Fruit fly (Drosophila melanogaster) whole organism, pupa: ENCODE data around the gene CG13398.
A peak's percentile ranks its signal among the peaks of the same experiment; 100 is the strongest.

Experiments used
- CG10348 ChIP-seq: fragments of 200-800 bp; sonication (Bioruptor generic); IDR thresholded peaks from 2 replicates; pipeline ENCODE4 v1.3.6; 2022; ENCODE audit warnings: missing biosample characterization, missing genetic modification characterization
- CG12605 ChIP-seq: fragments of 200-800 bp; sonication (Bioruptor generic); IDR thresholded peaks from 2 replicates; pipeline ENCODE4 v1.3.6; 2022; ENCODE audit warnings: missing biosample characterization, missing genetic modification characterization
- CG13204 ChIP-seq: fragments of 200-800 bp; sonication (Bioruptor generic); optimal IDR thresholded peaks from 2 replicates; lab custom pipeline; 2018; ENCODE audit warnings: missing biosample characterization, mild to moderate bottlenecking, missing genetic modification characterization, moderate library complexity
- CG14655 ChIP-seq: fragments of 200-800 bp; sonication (Bioruptor generic); optimal IDR thresholded peaks from 3 replicates; lab custom pipeline; 2017; ENCODE audit warnings: mild to moderate bottlenecking, missing biosample characterization, missing genetic modification reagents, missing genetic modification characterization
- CG15710 ChIP-seq: fragments of 200-800 bp; sonication (Bioruptor generic); optimal IDR thresholded peaks from 2 replicates; lab custom pipeline; 2018; ENCODE audit warnings: missing biosample characterization, mild to moderate bottlenecking, missing genetic modification characterization, moderate library complexity
- CG17806 ChIP-seq: fragments of 200-800 bp; sonication (Bioruptor generic); optimal IDR thresholded peaks from 2 replicates; lab custom pipeline; 2018; ENCODE audit warnings: missing biosample characterization, mild to moderate bottlenecking, missing genetic modification characterization, moderate library complexity
- CG32121 ChIP-seq: fragments of 200-800 bp; sonication (Bioruptor generic); IDR thresholded peaks from 2 replicates; pipeline ENCODE4 v1.3.6; 2022; ENCODE audit warnings: missing biosample characterization, missing genetic modification characterization
- CG34367 ChIP-seq: fragments of 200-800 bp; sonication (Bioruptor generic); optimal IDR thresholded peaks from 2 replicates; lab custom pipeline; 2018; ENCODE audit warnings: missing biosample characterization, mild to moderate bottlenecking, missing genetic modification characterization
- CG4496 ChIP-seq: fragments of 200-800 bp; sonication (Bioruptor generic); IDR thresholded peaks from 3 replicates; pipeline ENCODE4 v1.3.6; 2022; ENCODE audit warnings: missing biosample characterization, missing genetic modification characterization
- CG8159 ChIP-seq: fragments of 200-800 bp; sonication (Bioruptor generic); optimal IDR thresholded peaks from 3 replicates; lab custom pipeline; 2018; ENCODE audit warnings: missing biosample characterization, mild to moderate bottlenecking, missing genetic modification characterization, moderate library complexity
- CG8301 ChIP-seq: fragments of 200-800 bp; sonication (Bioruptor generic); optimal IDR thresholded peaks from 2 replicates; lab custom pipeline; 2018; ENCODE audit warnings: missing biosample characterization, mild to moderate bottlenecking, missing genetic modification characterization
- CG9948 ChIP-seq: fragments of 200-800 bp; sonication (Bioruptor generic); optimal IDR thresholded peaks from 2 replicates; lab custom pipeline; 2018; ENCODE audit warnings: missing biosample characterization, mild to moderate bottlenecking, missing genetic modification characterization, moderate library complexity
- D1 ChIP-seq: fragments of 200-800 bp; sonication (Bioruptor generic); optimal IDR thresholded peaks from 2 replicates; lab custom pipeline; 2018; ENCODE audit warnings: missing biosample characterization, mild to moderate bottlenecking, missing genetic modification characterization, moderate library complexity
- EcR ChIP-seq: fragments of 200-800 bp; sonication (Bioruptor generic); optimal IDR thresholded peaks from 3 replicates; lab custom pipeline; 2019; ENCODE audit warnings: missing biosample characterization, missing genetic modification characterization, mild to moderate bottlenecking, moderate library complexity, missing genetic modification reagents
- Ets98B ChIP-seq: fragments of 200-800 bp; sonication (Bioruptor generic); IDR thresholded peaks from 2 replicates; pipeline ENCODE4 v1.3.6; 2022; ENCODE audit warnings: missing biosample characterization, missing genetic modification characterization
- Pif1A ChIP-seq: fragments of 200-800 bp; sonication (Bioruptor generic); optimal IDR thresholded peaks from 3 replicates; lab custom pipeline; 2016; ENCODE audit warnings: missing biosample characterization, missing genetic modification characterization
- Pif1B ChIP-seq: fragments of 200-800 bp; sonication (Bioruptor generic); optimal IDR thresholded peaks from 3 replicates; lab custom pipeline; 2016; ENCODE audit warnings: missing biosample characterization, missing genetic modification characterization
- Snoo ChIP-seq: fragments of 200-800 bp; sonication (Bioruptor generic); optimal IDR thresholded peaks from 3 replicates; lab custom pipeline; 2017; ENCODE audit warnings: missing biosample characterization, mild to moderate bottlenecking, missing genetic modification characterization, inconsistent platforms
- fd96Ca ChIP-seq: fragments of 200-800 bp; sonication (Bioruptor generic); IDR thresholded peaks from 3 replicates; pipeline ENCODE4 v1.3.6; 2022; ENCODE audit warnings: missing biosample characterization, missing genetic modification characterization
- gl ChIP-seq: fragments of 200-800 bp; sonication (Bioruptor generic); optimal IDR thresholded peaks from 2 replicates; lab custom pipeline; 2018; ENCODE audit warnings: missing biosample characterization, mild to moderate bottlenecking, missing genetic modification characterization
- rn ChIP-seq: fragments of 200-800 bp; sonication (Bioruptor generic); IDR thresholded peaks from 2 replicates; pipeline ENCODE4 v1.3.6; 2022; ENCODE audit warnings: missing biosample characterization, missing genetic modification characterization

CG13398 gene

dm6 chr2L:8423460-8424089 lies 8.5 kb upstream of the CG13398 start:
- TF ChIP-seq Pif1A (GFP tag; lab: Kevin White, UChicago) (peak; percentile 16), CG15710 (tag; lab: Kevin White, UChicago) (peak; percentile 4), CG8159 (tag; lab: Kevin White, UChicago) (peak; percentile 30), Pif1B (GFP tag; lab: Kevin White, UChicago) (peak; percentile 24), gl (tag; lab: Kevin White, UChicago) (no peak), Ets98B (GFP tag; lab: Robert Waterston, UW) (no peak)

dm6 chr2L:8423047-8423446 lies 8.0 kb upstream of the CG13398 start:
- TF ChIP-seq CG12605 (GFP tag; lab: Robert Waterston, UW) = no peak
- TF ChIP-seq EcR (GFP tag; lab: Kevin White, UChicago) = no peak
- no peak; the same call in 2 of the 3 replicates for TF ChIP-seq fd96Ca (GFP tag; lab: Robert Waterston, UW)
- TF ChIP-seq CG34367 = no peak
- TF ChIP-seq Snoo = no peak
- no peak for TF ChIP-seq rn (GFP tag; lab: Robert Waterston, UW)
- TF ChIP-seq CG10348 (GFP tag; lab: Robert Waterston, UW) = no peak

- TF ChIP-seq CG15710 (tag; lab: Kevin White, UChicago) = no peak
Measured at dm6 chr2L:8421717-8422116, 6.7 kb upstream of the CG13398 start.

- TF ChIP-seq CG9948 (tag; lab: Kevin White, UChicago) (no peak), Snoo (no peak), CG34367 (peak; percentile 43), CG14655 (GFP tag; lab: Kevin White, UChicago) (peak; percentile 22), EcR (GFP tag; lab: Kevin White, UChicago) (peak; percentile 31), rn (GFP tag; lab: Robert Waterston, UW) (no peak), CG32121 (GFP tag; lab: Robert Waterston, UW) (no peak), CG12605 (GFP tag; lab: Robert Waterston, UW) (peak; percentile 36; the same call in 1 of the 2 replicates), Ets98B (GFP tag; lab: Robert Waterston, UW) (no peak), CG15710 (tag; lab: Kevin White, UChicago) (peak; percentile 11), D1 (no peak), CG4496 (GFP tag; lab: Robert Waterston, UW) (peak; percentile 57; the same call in 1 of the 3 replicates), CG17806 (tag; lab: Kevin White, UChicago) (peak; percentile 24), CG8301 (tag; lab: Kevin White, UChicago) (peak; percentile 7), gl (tag; lab: Kevin White, UChicago) (peak; percentile 69), CG10348 (GFP tag; lab: Robert Waterston, UW) (no peak), CG13204 (GFP tag; lab: Kevin White, UChicago) (peak; percentile 66), CG8159 (tag; lab: Kevin White, UChicago) (peak; percentile 38), Pif1B (GFP tag; lab: Kevin White, UChicago) (peak; percentile 6), Pif1A (GFP tag; lab: Kevin White, UChicago) (peak; percentile 47), fd96Ca (GFP tag; lab: Robert Waterston, UW) (no peak)
- TF ChIP-seq, all 21 proteins: peak for 13
Measured at dm6 chr2L:8420259-8420930, 5.3 kb upstream of the CG13398 start.

- TF ChIP-seq CG34367 (no peak), CG13204 (GFP tag; lab: Kevin White, UChicago) (peak; percentile 75), CG10348 (GFP tag; lab: Robert Waterston, UW) (no peak), CG15710 (tag; lab: Kevin White, UChicago) (peak; percentile 28), Ets98B (GFP tag; lab: Robert Waterston, UW) (no peak), EcR (GFP tag; lab: Kevin White, UChicago) (peak; percentile 94), CG12605 (GFP tag; lab: Robert Waterston, UW) (0 out of 2 replicates have a peak, but pooled peaks have one; percentile 18), CG14655 (GFP tag; lab: Kevin White, UChicago) (peak; percentile 1), CG4496 (GFP tag; lab: Robert Waterston, UW) (peak; percentile 43; the same call in 1 of the 3 replicates), gl (tag; lab: Kevin White, UChicago) (peak; percentile 58), CG8159 (tag; lab: Kevin White, UChicago) (no peak), rn (GFP tag; lab: Robert Waterston, UW) (no peak)
Measured at dm6 chr2L:8419382-8419940, 4.4 kb upstream of the CG13398 start.
